Worm (Caenorhabditis elegans) whole organism, L3 larva: Measurements from ENCODE around the gene C07E3.9.

Experiments used
- R02D3.7 ChIP-seq: fragments of 150-350 bp; optimal IDR thresholded peaks from 2 replicates; lab custom pipeline; 2014; ENCODE audit warnings: missing biosample characterization, missing genetic modification characterization
- ZK546.5 ChIP-seq: sonication (generic microtip); optimal IDR thresholded peaks from 2 replicates; lab custom pipeline; 2017; ENCODE audit warnings: missing biosample characterization, missing genetic modification characterization
- aly-2 ChIP-seq: fragments of 150-350 bp; optimal IDR thresholded peaks from 2 replicates; lab custom pipeline; 2014; ENCODE audit warnings: missing biosample characterization, missing genetic modification characterization
- ama-1 ChIP-seq: fragments of 150-350 bp; optimal IDR thresholded peaks from 2 replicates; lab custom pipeline; 2018
- ceh-16 ChIP-seq: sonication (generic microtip); optimal IDR thresholded peaks from 2 replicates; lab custom pipeline; 2017; ENCODE audit warnings: missing biosample characterization, missing genetic modification characterization
- ceh-28 ChIP-seq: fragments of 150-350 bp; optimal IDR thresholded peaks from 2 replicates; lab custom pipeline; 2014; ENCODE audit warnings: missing biosample characterization, missing genetic modification reagents, missing genetic modification characterization
- ceh-82 ChIP-seq: fragments of 150-350 bp; optimal IDR thresholded peaks from 2 replicates; lab custom pipeline; 2014; ENCODE audit warnings: missing biosample characterization, missing genetic modification characterization
- ceh-9 ChIP-seq: sonication (generic microtip); optimal IDR thresholded peaks from 2 replicates; lab custom pipeline; 2018; ENCODE audit warnings: missing biosample characterization, missing genetic modification characterization
- daf-12 ChIP-seq: fragments of 150-350 bp; optimal IDR thresholded peaks from 2 replicates; lab custom pipeline; 2014; ENCODE audit warnings: missing biosample characterization, missing genetic modification reagents, missing genetic modification characterization
- egl-27 ChIP-seq: sonication (generic microtip); optimal IDR thresholded peaks from 4 replicates; lab custom pipeline; 2017; ENCODE audit warnings: missing biosample characterization, missing genetic modification reagents, missing genetic modification characterization
- egl-5 ChIP-seq: fragments of 150-350 bp; optimal IDR thresholded peaks from 2 replicates; lab custom pipeline; 2017; ENCODE audit warnings: missing biosample characterization, missing genetic modification reagents, missing genetic modification characterization, inconsistent platforms
- elt-1 ChIP-seq: fragments of 150-350 bp; optimal IDR thresholded peaks from 2 replicates; lab custom pipeline; 2014; ENCODE audit warnings: missing biosample characterization, missing genetic modification characterization
- elt-2 ChIP-seq: sonication (generic microtip); optimal IDR thresholded peaks from 2 replicates; lab custom pipeline; 2016; ENCODE audit warnings: missing genetic modification reagents, mild to moderate bottlenecking, missing genetic modification characterization, missing compliant biosample characterization
- elt-3 ChIP-seq, 3 experiments: fragments of 150-350 bp in 1 of 3; sonication (generic microtip) in 2 of 3; optimal IDR thresholded peaks; 2 replicates in 2 of 3; 4 replicates in 1 of 3; lab custom pipeline; 2014 to 2017; ENCODE audit warnings: missing biosample characterization in 3 of 3, missing genetic modification characterization in 3 of 3
- eor-1 ChIP-seq, 2 experiments: fragments of 150-350 bp; optimal IDR thresholded peaks; 2 replicates each; lab custom pipeline; 2014 to 2018; ENCODE audit warnings: missing biosample characterization in 2 of 2, missing genetic modification characterization in 2 of 2
- fkh-10 ChIP-seq: sonication (generic microtip); optimal IDR thresholded peaks from 2 replicates; lab custom pipeline; 2017; ENCODE audit warnings: missing biosample characterization, missing genetic modification reagents, missing genetic modification characterization
- fkh-2 ChIP-seq: fragments of 150-350 bp; optimal IDR thresholded peaks from 2 replicates; lab custom pipeline; 2014; ENCODE audit warnings: missing biosample characterization, missing genetic modification reagents, missing genetic modification characterization
- fos-1 ChIP-seq: fragments of 150-350 bp; optimal IDR thresholded peaks from 2 replicates; lab custom pipeline; 2014; ENCODE audit warnings: missing biosample characterization, missing genetic modification characterization
- hmg-11 ChIP-seq: sonication (generic microtip); optimal IDR thresholded peaks from 2 replicates; lab custom pipeline; 2016; ENCODE audit warnings: missing genetic modification characterization, missing compliant biosample characterization
- jun-1 ChIP-seq: fragments of 150-350 bp; optimal IDR thresholded peaks from 2 replicates; lab custom pipeline; 2014; ENCODE audit warnings: missing biosample characterization, missing genetic modification reagents, missing genetic modification characterization
- lin-15B ChIP-seq: fragments of 150-350 bp; optimal IDR thresholded peaks from 2 replicates; lab custom pipeline; 2014; ENCODE audit warnings: missing biosample characterization, missing genetic modification characterization
- lin-39 ChIP-seq: fragments of 150-350 bp; optimal IDR thresholded peaks from 2 replicates; lab custom pipeline; 2018; ENCODE audit warnings: missing biosample characterization, missing genetic modification reagents, missing genetic modification characterization
- lsy-12 ChIP-seq: sonication (generic microtip); optimal IDR thresholded peaks from 2 replicates; lab custom pipeline; 2016; ENCODE audit warnings: mild to moderate bottlenecking, missing genetic modification characterization, missing compliant biosample characterization
- mdl-1 ChIP-seq: fragments of 150-350 bp; optimal IDR thresholded peaks from 2 replicates; lab custom pipeline; 2014; ENCODE audit warnings: missing biosample characterization, missing genetic modification characterization
- mml-1 ChIP-seq: fragments of 150-350 bp; sonication (generic microtip); optimal IDR thresholded peaks from 3 replicates; lab custom pipeline; 2014; ENCODE audit warnings: missing biosample characterization, missing genetic modification characterization
- nfya-1 ChIP-seq: sonication (generic microtip); optimal IDR thresholded peaks from 2 replicates; lab custom pipeline; 2017; ENCODE audit warnings: missing genetic modification characterization, mild to moderate bottlenecking, missing compliant biosample characterization, antibody characterized with exemption, moderate library complexity; ENCODE audit not compliant: insufficient read depth
- nhr-11 ChIP-seq: fragments of 150-350 bp; optimal IDR thresholded peaks from 2 replicates; lab custom pipeline; 2014; ENCODE audit warnings: missing biosample characterization, missing genetic modification characterization
- nhr-12 ChIP-seq: fragments of 150-350 bp; optimal IDR thresholded peaks from 2 replicates; lab custom pipeline; 2014; ENCODE audit warnings: missing biosample characterization, missing genetic modification characterization
- nhr-23 ChIP-seq: fragments of 150-350 bp; optimal IDR thresholded peaks from 2 replicates; lab custom pipeline; 2014; ENCODE audit warnings: missing biosample characterization, missing genetic modification reagents, missing genetic modification characterization
- nhr-237 ChIP-seq: fragments of 150-350 bp; optimal IDR thresholded peaks from 2 replicates; lab custom pipeline; 2014; ENCODE audit warnings: missing biosample characterization, missing genetic modification characterization
- nhr-25 ChIP-seq: sonication (generic microtip); optimal IDR thresholded peaks from 2 replicates; lab custom pipeline; 2017; ENCODE audit warnings: missing biosample characterization, missing genetic modification characterization
- nhr-28 ChIP-seq: fragments of 150-350 bp; optimal IDR thresholded peaks from 2 replicates; lab custom pipeline; 2014; ENCODE audit warnings: missing biosample characterization, missing genetic modification characterization
- nhr-43 ChIP-seq: sonication (generic microtip); optimal IDR thresholded peaks from 2 replicates; lab custom pipeline; 2016; ENCODE audit warnings: mild to moderate bottlenecking, missing genetic modification characterization, missing compliant biosample characterization; ENCODE audit not compliant: poor library complexity, severe bottlenecking
- nhr-67 ChIP-seq: fragments of 150-350 bp; optimal IDR thresholded peaks from 2 replicates; lab custom pipeline; 2014; ENCODE audit warnings: missing biosample characterization, missing genetic modification characterization
- nhr-76 ChIP-seq: fragments of 150-350 bp; sonication (generic microtip); optimal IDR thresholded peaks from 5 replicates; lab custom pipeline; 2014; ENCODE audit warnings: missing biosample characterization, missing genetic modification characterization
- nhr-77 ChIP-seq: fragments of 150-350 bp; optimal IDR thresholded peaks from 2 replicates; lab custom pipeline; 2014; ENCODE audit warnings: missing biosample characterization, missing genetic modification characterization
- pha-4 ChIP-seq: fragments of 150-350 bp; optimal IDR thresholded peaks from 2 replicates; lab custom pipeline; 2014; ENCODE audit warnings: missing biosample characterization, missing genetic modification reagents, missing genetic modification characterization
- pqm-1 ChIP-seq: fragments of 150-350 bp; optimal IDR thresholded peaks from 2 replicates; lab custom pipeline; 2017; ENCODE audit warnings: missing biosample characterization, missing genetic modification characterization, inconsistent platforms
- sea-2 ChIP-seq: fragments of 150-350 bp; sonication (generic microtip); optimal IDR thresholded peaks from 4 replicates; lab custom pipeline; 2014; ENCODE audit warnings: missing biosample characterization, missing genetic modification reagents, missing genetic modification characterization
- skn-1 ChIP-seq: fragments of 150-350 bp; optimal IDR thresholded peaks from 2 replicates; lab custom pipeline; 2014; ENCODE audit warnings: missing biosample characterization, missing genetic modification characterization
- snpc-4 ChIP-seq: fragments of 150-350 bp; optimal IDR thresholded peaks from 2 replicates; lab custom pipeline; 2014; ENCODE audit warnings: missing biosample characterization, missing genetic modification characterization
- tbx-2 ChIP-seq: sonication (generic microtip); optimal IDR thresholded peaks from 2 replicates; lab custom pipeline; 2016; ENCODE audit warnings: mild to moderate bottlenecking, missing genetic modification characterization, missing compliant biosample characterization
- unc-39 ChIP-seq: sonication (generic microtip); optimal IDR thresholded peaks from 4 replicates; lab custom pipeline; 2017; ENCODE audit warnings: missing biosample characterization, missing genetic modification characterization
- unc-62 ChIP-seq: fragments of 150-350 bp; sonication (generic microtip); optimal IDR thresholded peaks from 4 replicates; lab custom pipeline; 2014; ENCODE audit warnings: missing biosample characterization, missing genetic modification reagents, missing genetic modification characterization
- zag-1 ChIP-seq: fragments of 150-350 bp; optimal IDR thresholded peaks from 2 replicates; lab custom pipeline; 2014; ENCODE audit warnings: missing biosample characterization, missing genetic modification characterization
- ztf-11 ChIP-seq: fragments of 150-350 bp; optimal IDR thresholded peaks from 2 replicates; lab custom pipeline; 2014; ENCODE audit warnings: missing biosample characterization, missing genetic modification characterization
- ztf-4 ChIP-seq: fragments of 150-350 bp; optimal IDR thresholded peaks from 2 replicates; lab custom pipeline; 2014; ENCODE audit warnings: missing biosample characterization, missing genetic modification characterization

C07E3.9 gene

ce11 chrII:10350487-10350886 is at the start of gene C07E3.9:
C07E3.9 (plus strand) TSS chrII:10350756.
- TF ChIP-seq nhr-23 (tag; lab: Kevin White, UChicago) (peak; percentile 23), R02D3.7 (tag; lab: Kevin White, UChicago) (peak; percentile 1), egl-27 (no peak), hmg-11 (tag; lab: Kevin White, UChicago) (no peak), mml-1 (tag; lab: Kevin White, UChicago) (no peak), pha-4 (tag; lab: Kevin White, UChicago) (peak; percentile 39), nhr-25 (no peak), ceh-9 (tag; lab: Kevin White, UChicago) (no peak), elt-1 (tag; lab: Kevin White, UChicago) (no peak), lin-15B (tag; lab: Kevin White, UChicago) (peak; percentile 72)

ce11 chrII:10300954-10301353 is 49.6 kb upstream of the C07E3.9 start, which contains the start of gene mdt-22:
mdt-22 (plus strand) TSS chrII:10301216.
- TF ChIP-seq nhr-28 (tag; lab: Kevin White, UChicago) = no peak
- no peak for TF ChIP-seq sea-2 (GFP tag; lab: Kevin White, UChicago)
- no peak for TF ChIP-seq elt-3 (tag; optimal IDR thresholded peaks at IDR 0.05; lab: Kevin White, UChicago)
- no peak for TF ChIP-seq ztf-4 (tag; lab: Kevin White, UChicago)
- peak; percentile 81 for TF ChIP-seq lin-15B (tag; lab: Kevin White, UChicago)
- TF ChIP-seq eor-1 (tag; optimal IDR thresholded peaks at IDR 0.05; lab: Kevin White, UChicago) = no peak
- no peak for TF ChIP-seq elt-1 (tag; lab: Kevin White, UChicago)
- TF ChIP-seq aly-2 = no peak
- TF ChIP-seq nhr-237 (tag; lab: Kevin White, UChicago) = no peak
- peak; percentile 17 for TF ChIP-seq egl-27
- no peak for TF ChIP-seq fkh-2
- no peak for TF ChIP-seq fos-1
- TF ChIP-seq skn-1 (tag; lab: Kevin White, UChicago) = peak; percentile 29
- peak; percentile 63 for TF ChIP-seq egl-5
- TF ChIP-seq ama-1 = peak; percentile 62
- TF ChIP-seq nhr-76 = no peak
- no peak for TF ChIP-seq daf-12 (tag; lab: Kevin White, UChicago)
- TF ChIP-seq tbx-2 (tag; lab: Kevin White, UChicago) = no peak
- TF ChIP-seq nhr-67 (tag; lab: Kevin White, UChicago) = no peak
- TF ChIP-seq zag-1 (tag; lab: Kevin White, UChicago) = no peak
- no peak for TF ChIP-seq nhr-11
- TF ChIP-seq pha-4 (tag; lab: Kevin White, UChicago) = peak; percentile 81
- TF ChIP-seq fkh-10 = peak; percentile 30
- no peak for TF ChIP-seq ztf-11
- peak; percentile 75 for TF ChIP-seq nfya-1 (tag; lab: Kevin White, UChicago)
- peak; percentile 51 for TF ChIP-seq ceh-82 (tag; lab: Kevin White, UChicago)
- peak; percentile 58 for TF ChIP-seq jun-1 (tag; lab: Kevin White, UChicago)
- no peak for TF ChIP-seq nhr-77 (tag; lab: Kevin White, UChicago)
- peak; percentile 41 for TF ChIP-seq nhr-43 (tag; lab: Kevin White, UChicago)
- peak; percentile 56 for TF ChIP-seq lsy-12
- TF ChIP-seq snpc-4 (tag; lab: Kevin White, UChicago) = peak; percentile 2
- TF ChIP-seq pqm-1 = no peak
- TF ChIP-seq unc-62 (GFP tag; lab: Kevin White, UChicago) = no peak
- TF ChIP-seq nhr-25 = peak; percentile 52
- peak; percentile 93 for TF ChIP-seq hmg-11 (tag; lab: Kevin White, UChicago)
- no peak for TF ChIP-seq mdl-1 (tag; lab: Kevin White, UChicago)
- TF ChIP-seq ceh-16 (tag; lab: Kevin White, UChicago) = no peak
- peak; percentile 73 for TF ChIP-seq R02D3.7 (tag; lab: Kevin White, UChicago)
- TF ChIP-seq mml-1 (tag; lab: Kevin White, UChicago) = no peak
- TF ChIP-seq ceh-9 (tag; lab: Kevin White, UChicago) = no peak
- TF ChIP-seq unc-39 (tag; lab: Kevin White, UChicago) = no peak
- TF ChIP-seq ZK546.5 = no peak
- TF ChIP-seq lin-39 (tag; lab: Kevin White, UChicago) = no peak
- TF ChIP-seq ceh-28 (tag; lab: Kevin White, UChicago) = peak; percentile 25
- peak; percentile 61 for TF ChIP-seq nhr-23 (tag; lab: Kevin White, UChicago)
- TF ChIP-seq elt-2 = peak; percentile 55
- TF ChIP-seq nhr-12 (tag; lab: Kevin White, UChicago) = no peak
